Fruit fly (Drosophila melanogaster) whole organism, wandering third instar larva: ENCODE measurements around the gene CG15382.

Experiments used
- Abd-B ChIP-seq: fragments of >200 bp; optimal IDR thresholded peaks from 2 replicates; lab custom pipeline; 2017; ENCODE audit warnings: missing biosample characterization, missing genetic modification characterization
- CG32264 ChIP-seq: fragments of 200-800 bp; sonication (Bioruptor generic); optimal IDR thresholded peaks from 2 replicates; lab custom pipeline; 2016; ENCODE audit warnings: missing biosample characterization, missing genetic modification characterization
- CG9705 ChIP-seq: fragments of 200-800 bp; sonication (Bioruptor generic); optimal IDR thresholded peaks from 2 replicates; lab custom pipeline; 2018; ENCODE audit warnings: missing biosample characterization, mild to moderate bottlenecking, missing genetic modification characterization
- CrebA ChIP-seq: fragments of 200-800 bp; sonication (Bioruptor generic); optimal IDR thresholded peaks from 2 replicates; lab custom pipeline; 2016; ENCODE audit warnings: missing biosample characterization, mild to moderate bottlenecking, missing genetic modification characterization, borderline replicate concordance
- Dfd ChIP-seq: fragments of >200 bp; optimal IDR thresholded peaks from 2 replicates; lab custom pipeline; 2017; ENCODE audit warnings: missing biosample characterization, missing genetic modification characterization
- Dif ChIP-seq: fragments of 200-275, 200-300 bp; sonication (Bioruptor generic); optimal IDR thresholded peaks from 2 replicates; lab custom pipeline; 2018; ENCODE audit warnings: missing biosample characterization, missing genetic modification characterization; ENCODE audit not compliant: partially characterized antibody
- GATAd ChIP-seq: sonication (Bioruptor generic); optimal IDR thresholded peaks from 2 replicates; lab custom pipeline; 2016; ENCODE audit warnings: missing biosample characterization, missing genetic modification characterization
- HLH106 ChIP-seq: fragments of 200-800 bp; optimal IDR thresholded peaks from 3 replicates; lab custom pipeline; 2019; ENCODE audit warnings: missing biosample characterization, mild to moderate bottlenecking, missing genetic modification characterization, moderate library complexity
- Hnf4 ChIP-seq: fragments of 200-800 bp; sonication (Bioruptor generic); optimal IDR thresholded peaks from 2 replicates; lab custom pipeline; 2016; ENCODE audit warnings: missing biosample characterization, mild to moderate bottlenecking, missing genetic modification characterization
- Hr78 ChIP-seq: fragments of >200 bp; optimal IDR thresholded peaks from 2 replicates; lab custom pipeline; 2017; ENCODE audit warnings: missing biosample characterization, missing genetic modification characterization
- Hr83 ChIP-seq: fragments of 200-300 bp; sonication (Bioruptor generic); optimal IDR thresholded peaks from 2 replicates; lab custom pipeline; 2016; ENCODE audit warnings: missing biosample characterization, mild to moderate bottlenecking, missing genetic modification characterization, moderate library complexity; ENCODE audit not compliant: poor library complexity, severe bottlenecking
- Jra ChIP-seq: sonication (Bioruptor generic); optimal IDR thresholded peaks from 2 replicates; lab custom pipeline; 2016; ENCODE audit warnings: missing biosample characterization, missing genetic modification characterization
- Mio ChIP-seq: sonication (Bioruptor generic); optimal IDR thresholded peaks from 2 replicates; lab custom pipeline; 2016; ENCODE audit warnings: missing biosample characterization, missing genetic modification characterization
- Myc ChIP-seq: fragments of >200 bp; optimal IDR thresholded peaks from 2 replicates; lab custom pipeline; 2017
- N ChIP-seq: fragments of >200 bp; optimal IDR thresholded peaks from 2 replicates; lab custom pipeline; 2018; ENCODE audit warnings: missing biosample characterization, missing external identifiers, missing genetic modification characterization
- OdsH ChIP-seq: fragments of 200-800 bp; sonication (Bioruptor generic); optimal IDR thresholded peaks from 2 replicates; lab custom pipeline; 2016; ENCODE audit warnings: missing biosample characterization, mild to moderate bottlenecking, missing genetic modification characterization
- Rel ChIP-seq, 2 experiments: fragments of 200-800 bp; sonication (Bioruptor generic) in 1 of 2; optimal IDR thresholded peaks; 2 replicates in 1 of 2; 3 replicates in 1 of 2; lab custom pipeline; 2016 to 2019; ENCODE audit warnings: mild to moderate bottlenecking in 2 of 2, missing biosample characterization in 2 of 2, missing genetic modification characterization in 2 of 2, moderate library complexity in 1 of 2
- Sp1 ChIP-seq: fragments of 200-800 bp; sonication (Bioruptor generic); optimal IDR thresholded peaks from 3 replicates; lab custom pipeline; 2019; ENCODE audit warnings: missing biosample characterization, mild to moderate bottlenecking, missing genetic modification characterization, moderate library complexity
- Vsx2 ChIP-seq: fragments of 200-300, 225-300 bp; sonication (Bioruptor generic); optimal IDR thresholded peaks from 2 replicates; lab custom pipeline; 2018; ENCODE audit warnings: missing biosample characterization, missing genetic modification characterization; ENCODE audit not compliant: partially characterized antibody
- br ChIP-seq: fragments of 200-800 bp; sonication (Bioruptor generic); optimal IDR thresholded peaks from 2 replicates; lab custom pipeline; 2016; ENCODE audit warnings: missing biosample characterization, missing genetic modification characterization
- brk ChIP-seq: fragments of 200-800 bp; sonication (Bioruptor generic); optimal IDR thresholded peaks from 2 replicates; lab custom pipeline; 2016; ENCODE audit warnings: missing biosample characterization, mild to moderate bottlenecking, missing genetic modification characterization
- dl ChIP-seq, 2 experiments: fragments of 175-275, 200-275 bp in 1 of 2; fragments of 200-275 bp in 1 of 2; sonication (Bioruptor generic); optimal IDR thresholded peaks; lab custom pipeline; 2018; ENCODE audit warnings: mild to moderate bottlenecking in 2 of 2, missing biosample characterization in 2 of 2, missing genetic modification characterization in 2 of 2, moderate library complexity in 2 of 2; ENCODE audit not compliant: partially characterized antibody in 2 of 2, insufficient read depth in 1 of 2
- dmrt93B ChIP-seq: fragments of 200-800 bp; sonication (Bioruptor generic); optimal IDR thresholded peaks from 2 replicates; lab custom pipeline; 2018; ENCODE audit warnings: missing biosample characterization, mild to moderate bottlenecking, missing genetic modification characterization
- dsf ChIP-seq: sonication (Bioruptor generic); optimal IDR thresholded peaks from 2 replicates; lab custom pipeline; 2016; ENCODE audit warnings: missing biosample characterization, missing genetic modification characterization, borderline replicate concordance
- ey ChIP-seq: fragments of 200-800 bp; sonication (Bioruptor generic); optimal IDR thresholded peaks from 2 replicates; lab custom pipeline; 2016; ENCODE audit warnings: missing biosample characterization, missing genetic modification characterization
- foxo ChIP-seq, 2 experiments: fragments of 200-800 bp; sonication (Bioruptor generic); optimal IDR thresholded peaks; 2 replicates in 1 of 2; 3 replicates in 1 of 2; lab custom pipeline; 2016 to 2017; ENCODE audit warnings: missing biosample characterization in 2 of 2, missing genetic modification characterization in 2 of 2
- fru ChIP-seq: fragments of 200-800 bp; sonication (Bioruptor generic); optimal IDR thresholded peaks from 3 replicates; lab custom pipeline; 2016; ENCODE audit warnings: missing biosample characterization, mild to moderate bottlenecking, missing genetic modification characterization
- h ChIP-seq: fragments of 200-800 bp; sonication (Bioruptor generic); optimal IDR thresholded peaks from 3 replicates; lab custom pipeline; 2016; ENCODE audit warnings: missing biosample characterization, mild to moderate bottlenecking, missing genetic modification characterization
- jim ChIP-seq: fragments of 175-275, 200-325 bp; sonication (Bioruptor generic); optimal IDR thresholded peaks from 2 replicates; lab custom pipeline; 2016; ENCODE audit warnings: missing biosample characterization, mild to moderate bottlenecking, missing genetic modification characterization
- lola ChIP-seq: fragments of >200 bp; optimal IDR thresholded peaks from 2 replicates; lab custom pipeline; 2017; ENCODE audit warnings: missing biosample characterization, missing genetic modification characterization
- pan ChIP-seq: fragments of >200 bp; optimal IDR thresholded peaks from 2 replicates; lab custom pipeline; 2017
- psq ChIP-seq: fragments of 200-800 bp; sonication (Bioruptor generic); optimal IDR thresholded peaks from 3 replicates; lab custom pipeline; 2017; ENCODE audit warnings: missing biosample characterization, mild to moderate bottlenecking, missing genetic modification characterization, moderate library complexity
- rgr ChIP-seq: fragments of 200-800 bp; sonication (Bioruptor generic); optimal IDR thresholded peaks from 3 replicates; lab custom pipeline; 2016; ENCODE audit warnings: missing biosample characterization, mild to moderate bottlenecking, missing genetic modification characterization
- sage ChIP-seq: fragments of 200-800 bp; sonication (Bioruptor generic); optimal IDR thresholded peaks from 2 replicates; lab custom pipeline; 2016; ENCODE audit warnings: missing biosample characterization, mild to moderate bottlenecking, missing genetic modification characterization
- sv ChIP-seq: fragments of 200-800 bp; sonication (Bioruptor generic); optimal IDR thresholded peaks from 3 replicates; lab custom pipeline; 2016; ENCODE audit warnings: missing biosample characterization, missing genetic modification characterization
- tai ChIP-seq: sonication (Bioruptor generic); optimal IDR thresholded peaks from 2 replicates; lab custom pipeline; 2016; ENCODE audit warnings: missing biosample characterization, missing genetic modification characterization
- usp ChIP-seq: fragments of >200 bp; optimal IDR thresholded peaks from 2 replicates; lab custom pipeline; 2017; ENCODE audit warnings: missing biosample characterization, missing genetic modification characterization
- woc ChIP-seq: sonication (Bioruptor generic); optimal IDR thresholded peaks from 2 replicates; lab custom pipeline; 2016; ENCODE audit warnings: missing biosample characterization, mild to moderate bottlenecking, missing genetic modification characterization

The CG15382 gene

DNA sequence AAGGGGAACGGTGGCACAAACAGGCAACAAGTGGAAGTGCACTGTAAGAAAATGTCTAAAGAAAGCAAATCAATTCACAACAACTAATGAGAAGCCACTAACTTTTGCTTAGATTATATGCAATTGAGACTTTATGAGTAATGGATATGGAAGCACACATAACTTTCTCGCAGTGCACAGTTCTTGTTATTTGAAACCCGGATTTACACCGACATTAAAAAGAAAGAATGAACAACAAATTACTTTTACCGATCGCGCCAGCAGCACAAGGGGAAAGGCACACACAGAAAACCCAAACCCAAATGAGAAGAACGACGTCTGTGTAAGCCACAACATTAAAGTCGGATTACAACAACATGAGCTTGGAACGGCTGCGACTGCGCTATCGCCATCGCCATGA is 33.5 kb downstream of the CG15382 start:
- TF ChIP-seq dl (GFP tag; optimal IDR thresholded peaks at IDR 0.05; lab: Kevin White, UChicago; ENCODE audit: insufficient read depth in 1 of 2, partially characterized antibody in 2 of 2) (no peak), GATAd (GFP tag; lab: Kevin White, UChicago) (no peak), HLH106 (peak; percentile 70), tai (no peak), Myc (no peak), psq (GFP tag; lab: Kevin White, UChicago) (peak; percentile 59), Abd-B (GFP tag; lab: Kevin White, UChicago) (no peak), jim (GFP tag; lab: Kevin White, UChicago) (no peak), sv (no peak), br (peak; percentile 65), Mio (GFP tag; lab: Kevin White, UChicago) (no peak), ey (GFP tag; lab: Kevin White, UChicago) (peak; percentile 64), dsf (GFP tag; lab: Kevin White, UChicago) (no peak), OdsH (GFP tag; lab: Kevin White, UChicago) (peak; percentile 62), pan (lab: Kevin White, UChicago) (no peak), Jra (GFP tag; lab: Kevin White, UChicago) (no peak), CG32264 (GFP tag; lab: Kevin White, UChicago) (peak; percentile 37), lola (GFP tag; lab: Kevin White, UChicago) (no peak), CrebA (no peak), Rel (GFP tag; optimal IDR thresholded peaks at IDR 0.05; lab: Kevin White, UChicago) (no peak), Rel (tag; optimal IDR thresholded peaks at IDR 0.05; lab: Kevin White, UChicago) (no peak), Hnf4 (GFP tag; lab: Kevin White, UChicago) (peak; percentile 45), woc (GFP tag; lab: Kevin White, UChicago) (peak; percentile 32), Dif (no peak), fru (GFP tag; lab: Kevin White, UChicago) (peak; percentile 77), CG9705 (no peak), Hr78 (GFP tag; lab: Kevin White, UChicago) (no peak), N (no peak), Vsx2 (no peak), Dfd (GFP tag; lab: Kevin White, UChicago) (no peak), brk (no peak), Hr83 (GFP tag; lab: Kevin White, UChicago) (no peak), usp (GFP tag; lab: Kevin White, UChicago) (no peak), dmrt93B (GFP tag; lab: Kevin White, UChicago) (peak; percentile 48), rgr (GFP tag; lab: Kevin White, UChicago) (peak; percentile 62), foxo (GFP tag; optimal IDR thresholded peaks at IDR 0.05; lab: Kevin White, UChicago) (peak in 1 of 2 experiments; percentile 73), Sp1 (GFP tag; lab: Kevin White, UChicago) (peak; percentile 41), h (GFP tag; lab: Kevin White, UChicago) (peak; percentile 75), sage (GFP tag; lab: Kevin White, UChicago) (no peak)
- TF ChIP-seq, all 38 proteins: peak for 14

DNA sequence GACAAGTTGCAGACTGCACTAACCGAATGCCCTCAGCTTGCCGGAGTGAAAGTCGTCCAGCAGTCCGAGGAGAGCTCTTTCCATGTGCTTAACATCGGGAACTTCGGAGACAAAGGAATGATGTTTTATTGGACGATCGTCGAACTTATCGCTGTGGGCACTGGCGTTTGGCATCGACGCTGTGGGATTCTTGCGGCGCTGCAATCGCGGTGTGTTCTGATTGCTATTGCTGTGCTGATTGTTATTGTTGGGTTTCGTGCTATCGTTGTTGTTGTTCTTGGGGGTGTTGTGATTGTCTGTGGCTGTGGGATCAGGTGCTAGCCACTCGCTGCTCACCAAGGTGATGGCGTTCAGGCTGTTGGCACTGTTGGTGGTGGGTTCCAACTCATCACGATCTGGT is 35.1 kb downstream of the CG15382 start:
- TF ChIP-seq brk (no peak), br (no peak), HLH106 (no peak), sage (GFP tag; lab: Kevin White, UChicago) (no peak), ey (GFP tag; lab: Kevin White, UChicago) (no peak), CrebA (no peak), foxo (GFP tag; optimal IDR thresholded peaks at IDR 0.05; lab: Kevin White, UChicago) (no peak), woc (GFP tag; lab: Kevin White, UChicago) (no peak), Hnf4 (GFP tag; lab: Kevin White, UChicago) (no peak), GATAd (GFP tag; lab: Kevin White, UChicago) (no peak), Dfd (GFP tag; lab: Kevin White, UChicago) (no peak), Myc (no peak), usp (GFP tag; lab: Kevin White, UChicago) (no peak), Dif (no peak), pan (lab: Kevin White, UChicago) (no peak), h (GFP tag; lab: Kevin White, UChicago) (peak; percentile 18), sv (no peak), rgr (GFP tag; lab: Kevin White, UChicago) (peak; percentile 11), Sp1 (GFP tag; lab: Kevin White, UChicago) (no peak), tai (no peak), dmrt93B (GFP tag; lab: Kevin White, UChicago) (no peak), Vsx2 (no peak), Rel (GFP tag; optimal IDR thresholded peaks at IDR 0.05; lab: Kevin White, UChicago) (no peak), Rel (tag; optimal IDR thresholded peaks at IDR 0.05; lab: Kevin White, UChicago) (peak; percentile 87), fru (GFP tag; lab: Kevin White, UChicago) (no peak), CG9705 (no peak), N (no peak)
